Fruit fly (Drosophila melanogaster) whole organism, embryonic: ENCODE measurements around the gene CG7512.

Source experiments
- Abd-B ChIP-seq: fragments of 200-800 bp; sonication (Bioruptor generic); optimal IDR thresholded peaks from 2 replicates; lab custom pipeline; 2018; ENCODE audit warnings: missing biosample characterization, mild to moderate bottlenecking, missing genetic modification characterization, moderate library complexity
- Atf6 ChIP-seq: fragments of 200-800 bp; sonication (Bioruptor generic); IDR thresholded peaks from 2 replicates; pipeline ENCODE4 v1.3.6; 2022; ENCODE audit warnings: missing biosample characterization, missing genetic modification characterization
- Awh ChIP-seq: fragments of 200-800 bp; sonication (Bioruptor generic); IDR thresholded peaks from 2 replicates; pipeline ENCODE4, ENCODE4 v1.3.6; 2022; ENCODE audit warnings: missing biosample characterization, missing genetic modification characterization
- BtbVII ChIP-seq: fragments of 200-800 bp; sonication (Bioruptor generic); optimal IDR thresholded peaks from 3 replicates; lab custom pipeline; 2017; ENCODE audit warnings: missing biosample characterization, mild to moderate bottlenecking, missing genetic modification characterization
- CG11398 ChIP-seq: fragments of 200-800 bp; sonication (Bioruptor generic); optimal IDR thresholded peaks from 2 replicates; lab custom pipeline; 2016; ENCODE audit warnings: missing biosample characterization, missing genetic modification characterization
- CG11560 ChIP-seq: fragments of 200-800 bp; sonication (Bioruptor generic); IDR thresholded peaks from 3 replicates; pipeline ENCODE4 v1.3.6; 2022; ENCODE audit warnings: missing biosample characterization, missing genetic modification characterization
- CG11695 ChIP-seq: fragments of 200-800 bp; sonication (Bioruptor generic); IDR thresholded peaks from 3 replicates; pipeline ENCODE4 v1.3.6; 2022; ENCODE audit warnings: missing biosample characterization, missing genetic modification characterization
- CG12391 ChIP-seq: fragments of 200-800 bp; sonication (Bioruptor generic); optimal IDR thresholded peaks from 3 replicates; lab custom pipeline; 2018; ENCODE audit warnings: missing biosample characterization, mild to moderate bottlenecking, missing genetic modification characterization, moderate library complexity
- CG1647 ChIP-seq: fragments of 200-800 bp; sonication (Bioruptor generic); optimal IDR thresholded peaks from 3 replicates; lab custom pipeline; 2016; ENCODE audit warnings: missing biosample characterization, missing genetic modification characterization
- CG16815 ChIP-seq: fragments of 200-800 bp; sonication (Bioruptor generic); optimal IDR thresholded peaks from 3 replicates; lab custom pipeline; 2017; ENCODE audit warnings: missing biosample characterization, mild to moderate bottlenecking, missing genetic modification characterization
- CG18011 ChIP-seq: fragments of 200-800 bp; sonication (Bioruptor generic); optimal IDR thresholded peaks from 2 replicates; lab custom pipeline; 2017; ENCODE audit warnings: missing biosample characterization, missing genetic modification characterization, mild to moderate bottlenecking, moderate library complexity, missing genotype
- CG18476 ChIP-seq: fragments of 200-800 bp; sonication (Bioruptor generic); optimal IDR thresholded peaks from 2 replicates; lab custom pipeline; 2016; ENCODE audit warnings: missing biosample characterization, mild to moderate bottlenecking, missing genetic modification characterization
- CG18619 ChIP-seq: fragments of 200-800 bp; sonication (Bioruptor generic); optimal IDR thresholded peaks from 3 replicates; lab custom pipeline; 2017; ENCODE audit warnings: missing biosample characterization, mild to moderate bottlenecking, missing genetic modification characterization
- CG2678 ChIP-seq: fragments of 200-800 bp; sonication (Bioruptor generic); optimal IDR thresholded peaks from 3 replicates; lab custom pipeline; 2019; ENCODE audit warnings: missing biosample characterization, mild to moderate bottlenecking, missing genetic modification characterization, moderate library complexity
- CG2712 ChIP-seq: fragments of 200-800 bp; optimal IDR thresholded peaks from 3 replicates; lab custom pipeline; 2019; ENCODE audit warnings: missing biosample characterization, mild to moderate bottlenecking, missing genetic modification characterization, moderate library complexity
- CG2889 ChIP-seq: fragments of 200-800 bp; sonication (Bioruptor generic); IDR thresholded peaks from 3 replicates; pipeline ENCODE4 v1.3.6; 2022; ENCODE audit warnings: missing biosample characterization, missing genetic modification characterization
- CG30431 ChIP-seq: fragments of 200-800 bp; sonication (Bioruptor generic); optimal IDR thresholded peaks from 2 replicates; lab custom pipeline; 2017; ENCODE audit warnings: missing biosample characterization, missing genetic modification characterization
- CG42726 ChIP-seq: fragments of 200-800 bp; sonication (Bioruptor generic); IDR thresholded peaks from 2 replicates; pipeline ENCODE4 v1.3.6; 2022; ENCODE audit warnings: missing biosample characterization, missing genetic modification characterization; ENCODE audit not compliant: partially characterized antibody
- CG4707 ChIP-seq: fragments of 200-800 bp; sonication (Bioruptor generic); optimal IDR thresholded peaks from 2 replicates; lab custom pipeline; 2018; ENCODE audit warnings: missing biosample characterization, mild to moderate bottlenecking, missing genetic modification characterization, moderate library complexity
- CG6254 ChIP-seq: fragments of 200-800 bp; sonication (Bioruptor generic); optimal IDR thresholded peaks from 3 replicates; lab custom pipeline; 2017; ENCODE audit warnings: mild to moderate bottlenecking, missing biosample characterization, missing genetic modification reagents, missing genetic modification characterization
- CG8281 ChIP-seq: fragments of 200-800 bp; sonication (Bioruptor generic); optimal IDR thresholded peaks from 2 replicates; lab custom pipeline; 2018; ENCODE audit warnings: missing biosample characterization, mild to moderate bottlenecking, missing genetic modification characterization, moderate library complexity
- CG8359 ChIP-seq: fragments of 200-800 bp; sonication (Bioruptor generic); optimal IDR thresholded peaks from 2 replicates; lab custom pipeline; 2017; ENCODE audit warnings: missing biosample characterization, mild to moderate bottlenecking, missing genetic modification characterization, borderline replicate concordance
- CG8924 ChIP-seq: fragments of 200-800 bp; optimal IDR thresholded peaks from 3 replicates; lab custom pipeline; 2019; ENCODE audit warnings: missing biosample characterization, mild to moderate bottlenecking, missing genetic modification characterization, moderate library complexity
- CG9437 ChIP-seq: fragments of 200-800 bp; sonication (Bioruptor generic); optimal IDR thresholded peaks from 2 replicates; lab custom pipeline; 2018; ENCODE audit warnings: missing biosample characterization, mild to moderate bottlenecking, missing genetic modification characterization
- CG9876 ChIP-seq: fragments of 200-800 bp; sonication (Bioruptor generic); optimal IDR thresholded peaks from 2 replicates; lab custom pipeline; 2016; ENCODE audit warnings: missing biosample characterization, missing genetic modification characterization
- Drgx ChIP-seq: fragments of 200-800 bp; sonication (Bioruptor generic); IDR thresholded peaks from 2 replicates; pipeline ENCODE4 v1.3.6; 2022; ENCODE audit warnings: missing biosample characterization, missing genetic modification characterization
- Fer1 ChIP-seq: fragments of 200-800 bp; sonication (Bioruptor generic); optimal IDR thresholded peaks from 2 replicates; lab custom pipeline; 2017; ENCODE audit warnings: missing biosample characterization, mild to moderate bottlenecking, missing genetic modification characterization
- GATAe ChIP-seq: fragments of 200-800 bp; sonication (Bioruptor generic); conservative IDR thresholded peaks from 2 replicates; pipeline ENCODE4 v1.3.6; 2022; ENCODE audit warnings: missing biosample characterization, missing genetic modification characterization
- H15 ChIP-seq: fragments of 200-800 bp; sonication (Bioruptor generic); IDR thresholded peaks from 3 replicates; pipeline ENCODE4 v1.3.6; 2022; ENCODE audit warnings: missing biosample characterization, missing genetic modification characterization
- Med ChIP-seq: fragments of 200-800 bp; sonication (Bioruptor generic); peaks from one replicate; lab custom pipeline; 2016; ENCODE audit warnings: missing biosample characterization, missing genetic modification characterization, mild to moderate bottlenecking, inconsistent platforms, moderate library complexity
- Nf-YA ChIP-seq: fragments of 200-800 bp; sonication (Bioruptor generic); IDR thresholded peaks from 2 replicates; pipeline ENCODE4 v1.3.6; 2022; ENCODE audit warnings: missing biosample characterization, missing genetic modification characterization
- Ptx1 ChIP-seq: fragments of 200-800 bp; sonication (Bioruptor generic); IDR thresholded peaks from 2 replicates; pipeline ENCODE4 v1.3.6; 2022; ENCODE audit warnings: missing biosample characterization, missing genetic modification characterization
- Sry-β ChIP-seq: fragments of 200-800 bp; sonication (Bioruptor generic); optimal IDR thresholded peaks from 2 replicates; lab custom pipeline; 2018; ENCODE audit warnings: missing biosample characterization, mild to moderate bottlenecking, missing genetic modification characterization, moderate library complexity
- Sry-δ ChIP-seq: fragments of 200-800 bp; sonication (Bioruptor generic); optimal IDR thresholded peaks from 2 replicates; lab custom pipeline; 2016; ENCODE audit warnings: missing biosample characterization, missing genetic modification characterization
- dan ChIP-seq: fragments of 200-800 bp; sonication (Bioruptor generic); IDR thresholded peaks from 2 replicates; pipeline ENCODE4 v1.3.6; 2022; ENCODE audit warnings: missing biosample characterization, missing genetic modification characterization
- danr ChIP-seq: fragments of 200-800 bp; sonication (Bioruptor generic); IDR thresholded peaks from 2 replicates; pipeline ENCODE4 v1.3.6; 2022; ENCODE audit warnings: missing biosample characterization, missing genetic modification characterization
- disco-r ChIP-seq: fragments of 200-800 bp; sonication (Bioruptor generic); optimal IDR thresholded peaks from 2 replicates; lab custom pipeline; 2016; ENCODE audit warnings: missing biosample characterization, missing genetic modification characterization
- dysf ChIP-seq: fragments of 200-800 bp; sonication (Bioruptor generic); IDR thresholded peaks from 3 replicates; pipeline ENCODE4 v1.3.6; 2022; ENCODE audit warnings: missing biosample characterization, missing genetic modification characterization
- gsb-n ChIP-seq: fragments of 200-800 bp; sonication (Bioruptor generic); optimal IDR thresholded peaks from 3 replicates; lab custom pipeline; 2018; ENCODE audit warnings: missing biosample characterization, mild to moderate bottlenecking, missing genetic modification characterization
- gt ChIP-seq: fragments of 200-800 bp; sonication (Bioruptor generic); IDR thresholded peaks from 2 replicates; pipeline ENCODE4 v1.3.6; 2022; ENCODE audit warnings: missing biosample characterization, missing genetic modification characterization
- hth ChIP-seq: fragments of >200 bp; optimal IDR thresholded peaks from 2 replicates; lab custom pipeline; 2017; ENCODE audit warnings: inconsistent platforms
- inv ChIP-seq: fragments of 200-800 bp; sonication (Bioruptor generic); IDR thresholded peaks from 2 replicates; pipeline ENCODE4 v1.3.6; 2022; ENCODE audit warnings: missing biosample characterization, missing genetic modification characterization; ENCODE audit not compliant: partially characterized antibody
- kah ChIP-seq: fragments of 200-800 bp; sonication (Bioruptor generic); optimal IDR thresholded peaks from 2 replicates; lab custom pipeline; 2018; ENCODE audit warnings: missing biosample characterization, mild to moderate bottlenecking, missing genetic modification characterization
- luna ChIP-seq: fragments of 200-800 bp; sonication (Bioruptor generic); optimal IDR thresholded peaks from 2 replicates; lab custom pipeline; 2016; ENCODE audit warnings: missing biosample characterization, missing genetic modification characterization
- peb ChIP-seq: fragments of 200-800 bp; sonication (Bioruptor generic); IDR thresholded peaks from 2 replicates; pipeline ENCODE4 v1.3.6; 2022; ENCODE audit warnings: missing biosample characterization, missing genetic modification characterization
- pho ChIP-seq: fragments of 200-800 bp; sonication (Bioruptor generic); optimal IDR thresholded peaks from 2 replicates; lab custom pipeline; 2016; ENCODE audit warnings: missing biosample characterization, missing genetic modification characterization
- psq ChIP-seq: fragments of 200-800 bp; sonication (Bioruptor generic); optimal IDR thresholded peaks from 2 replicates; lab custom pipeline; 2017; ENCODE audit warnings: missing biosample characterization, missing genetic modification characterization
- toy ChIP-seq: fragments of 200-800 bp; sonication (Bioruptor generic); IDR thresholded peaks from 2 replicates; pipeline ENCODE4 v1.3.6; 2022; ENCODE audit warnings: missing biosample characterization, missing genetic modification characterization
- trem ChIP-seq: fragments of 200-800 bp; optimal IDR thresholded peaks from 3 replicates; lab custom pipeline; 2019; ENCODE audit warnings: missing biosample characterization, mild to moderate bottlenecking, missing genetic modification characterization, moderate library complexity
- vvl ChIP-seq: fragments of 200-800 bp; sonication (Bioruptor generic); IDR thresholded peaks from 2 replicates; pipeline ENCODE4 v1.3.6; 2022; ENCODE audit warnings: missing biosample characterization, missing genetic modification characterization

CG7512 gene

DNA sequence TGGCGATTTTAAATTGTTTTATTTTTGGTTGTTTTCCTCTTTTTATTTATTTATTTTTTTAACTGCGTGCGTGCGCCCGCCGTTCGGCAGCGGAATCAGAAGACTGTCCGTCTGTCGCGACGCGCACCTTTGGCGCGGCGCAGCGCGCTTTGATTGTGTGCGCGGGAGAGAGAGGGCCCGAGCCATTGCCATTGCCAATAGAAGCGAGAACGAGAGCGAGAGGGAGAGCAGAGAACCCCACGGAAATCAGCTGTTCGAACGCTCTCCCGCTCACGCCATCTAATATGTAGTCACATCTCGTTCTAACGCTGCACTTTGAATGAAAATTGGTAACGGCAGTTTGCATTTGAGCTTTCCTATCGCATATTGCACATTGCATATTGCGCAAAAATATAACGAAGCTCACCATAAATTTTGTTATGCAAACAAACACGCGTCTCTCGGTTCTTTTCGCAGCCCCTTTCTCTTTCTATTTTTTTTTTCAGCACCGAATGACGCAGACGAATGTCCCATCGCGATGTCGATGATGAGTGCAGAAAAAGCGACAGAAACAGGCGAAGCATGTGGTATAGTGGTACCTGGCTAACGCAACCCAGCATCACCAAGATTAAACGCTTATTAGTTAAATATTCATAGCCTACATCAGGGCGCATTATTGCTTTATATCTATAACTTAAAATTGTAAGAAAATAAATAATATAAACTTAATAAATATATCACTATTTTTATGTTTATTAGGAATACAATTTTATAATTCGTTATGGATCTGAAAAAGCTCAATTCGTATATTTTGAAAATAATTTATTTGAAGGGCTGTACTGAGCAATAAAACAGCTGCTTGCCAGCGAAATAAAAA lies 21.1 kb downstream of the CG7512 start (continued):
- TF ChIP-seq Drgx (GFP tag; lab: Robert Waterston, UW) (peak; percentile 7; the same call in 1 of the 2 replicates), inv (GFP tag; lab: Robert Waterston, UW) (no peak), pho (GFP tag; lab: Kevin White, UChicago) (no peak), CG6254 (no peak), disco-r (GFP tag; lab: Kevin White, UChicago) (no peak), danr (GFP tag; lab: Robert Waterston, UW) (no peak), CG8281 (tag; lab: Kevin White, UChicago) (no peak), peb (GFP tag; lab: Robert Waterston, UW) (no peak), Atf6 (no peak), Awh (GFP tag; lab: Robert Waterston, UW) (0 out of 2 replicates have a peak, but pooled peaks have one; percentile 7), Nf-YA (GFP tag; lab: Robert Waterston, UW) (no peak), GATAe (GFP tag; lab: Robert Waterston, UW) (no peak), CG18011 (GFP tag; lab: Kevin White, UChicago) (no peak), gt (no peak), CG8359 (no peak), kah (GFP tag; lab: Kevin White, UChicago) (no peak), luna (GFP tag; lab: Kevin White, UChicago) (no peak), psq (GFP tag; lab: Kevin White, UChicago) (no peak), vvl (peak; percentile 44), CG2678 (tag; lab: Kevin White, UChicago) (peak; percentile 60), CG4707 (GFP tag; lab: Kevin White, UChicago) (no peak), BtbVII (GFP tag; lab: Kevin White, UChicago) (no peak), CG18619 (GFP tag; lab: Kevin White, UChicago) (no peak), gsb-n (tag; lab: Kevin White, UChicago) (no peak), CG8924 (no peak), toy (no peak), CG11398 (no peak), CG9437 (GFP tag; lab: Kevin White, UChicago) (peak; percentile 1), Sry-β (GFP tag; lab: Kevin White, UChicago) (no peak), CG9876 (no peak), trem (no peak), CG16815 (GFP tag; lab: Kevin White, UChicago) (no peak), Fer1 (GFP tag; lab: Kevin White, UChicago) (no peak), Sry-δ (GFP tag; lab: Kevin White, UChicago) (no peak), dysf (GFP tag; lab: Robert Waterston, UW) (peak; percentile 46; the same call in 2 of the 3 replicates), CG42726 (GFP tag; lab: Robert Waterston, UW) (0 out of 2 replicates have a peak, but pooled peaks have one; percentile 23), Med (peak; percentile 78), Ptx1 (GFP tag; lab: Robert Waterston, UW) (peak; percentile 31; the same call in 1 of the 2 replicates), CG11560 (tag; lab: Robert Waterston, UW) (no peak), CG1647 (GFP tag; lab: Kevin White, UChicago) (no peak), CG11695 (peak; percentile 85), CG12391 (tag; lab: Kevin White, UChicago) (peak; percentile 24), CG18476 (no peak), H15 (GFP tag; lab: Robert Waterston, UW) (no peak), dan (no peak), hth (no peak), CG2889 (GFP tag; lab: Robert Waterston, UW) (no peak), CG30431 (GFP tag; lab: Kevin White, UChicago) (no peak), Abd-B (GFP tag; lab: Kevin White, UChicago) (no peak), CG2712 (peak; percentile 4)
